Worm (Caenorhabditis elegans): Measurements from ENCODE around the gene pcrg-1.
A peak's percentile ranks its signal among the peaks of the same experiment; 100 is the strongest.

pcrg-1 gene

DNA sequence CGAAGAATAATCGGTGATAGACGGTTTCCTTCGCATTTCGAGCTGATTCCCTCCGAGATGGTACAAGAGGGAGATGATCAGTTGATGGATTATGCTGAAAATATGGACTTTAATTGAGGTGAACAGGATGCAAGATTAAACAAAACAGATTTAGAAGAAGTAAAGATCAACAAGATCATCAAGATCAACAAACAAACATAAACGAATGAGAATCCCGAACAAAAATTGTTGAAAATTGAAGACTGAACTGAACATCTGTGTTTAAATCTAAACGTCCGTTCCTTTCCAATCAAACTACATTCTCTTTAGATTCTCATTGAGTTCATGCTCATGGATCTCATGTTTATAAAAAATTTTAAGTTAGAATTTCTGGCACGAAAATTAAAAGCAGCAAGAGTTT, 25.5 kb upstream of the pcrg-1 start, which contains the start of gene glc-4:
glc-4 (minus strand) TSS at position 101 of the 400 bp plus-strand sequence.
- no peak for TF ChIP-seq efl-1 (optimal IDR thresholded peaks at IDR 0.05)
- peak in 1 of 2 experiments; percentile 28 for TF ChIP-seq efl-1 (GFP tag; optimal IDR thresholded peaks at IDR 0.05 in 1 of 2)
- no peak for TF ChIP-seq rnt-1 (tag; optimal IDR thresholded peaks at IDR 0.05)

DNA sequence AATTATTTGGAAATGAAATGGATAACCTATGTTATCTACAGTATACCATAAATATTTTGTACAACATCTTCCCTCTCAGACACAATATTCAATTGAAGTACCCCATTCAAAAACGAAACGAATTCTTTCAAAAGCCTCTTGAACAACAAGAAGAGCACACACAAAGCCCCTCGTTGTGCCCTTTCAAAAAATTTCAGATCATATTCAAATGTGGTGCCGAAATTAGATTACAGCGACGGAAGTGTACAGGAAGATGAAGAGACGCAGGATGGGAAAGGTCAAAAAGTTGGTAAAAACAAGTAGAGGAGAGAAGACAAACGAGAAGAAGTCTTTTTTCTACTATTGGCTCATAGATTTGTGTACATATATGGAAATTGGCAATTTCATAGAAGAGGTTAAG, 24.2 kb upstream of the pcrg-1 start:
- no peak for TF ChIP-seq irx-1 (tag; optimal IDR thresholded peaks at IDR 0.05)
- TF ChIP-seq pag-3 (tag; optimal IDR thresholded peaks at IDR 0.05; ENCODE audit: borderline replicate concordance, insufficient read depth) = no peak
- TF ChIP-seq ceh-8 (GFP tag; optimal IDR thresholded peaks at IDR 0.05) = peak; percentile 58
- peak; percentile 11 for TF ChIP-seq nhr-47 (tag; optimal IDR thresholded peaks at IDR 0.05)
- TF ChIP-seq fkh-10 (GFP tag; optimal IDR thresholded peaks at IDR 0.05) = peak; percentile 59

ce11 chrII:7182630-7183029, 17.7 kb upstream of the pcrg-1 start:
- TF ChIP-seq fkh-10 (GFP tag; optimal IDR thresholded peaks at IDR 0.05) = peak; percentile 71
- TF ChIP-seq xbp-1 (tag; optimal IDR thresholded peaks at IDR 0.05) = peak; percentile 10
- no peak for TF ChIP-seq C34B4.2 (tag; optimal IDR thresholded peaks at IDR 0.05)
- peak; percentile 14 for TF ChIP-seq swsn-7 (tag; optimal IDR thresholded peaks at IDR 0.05)
- TF ChIP-seq fkh-8 (tag; optimal IDR thresholded peaks at IDR 0.05) = peak; percentile 0
- peak; percentile 25 to 50 for TF ChIP-seq lsy-2 (tag; optimal IDR thresholded peaks at IDR 0.05)
- peak; percentile 37 for TF ChIP-seq egl-13 (tag; optimal IDR thresholded peaks at IDR 0.05)
- TF ChIP-seq nhr-71 (tag; optimal IDR thresholded peaks at IDR 0.05) = peak; percentile 41
- TF ChIP-seq grh-1 (GFP tag; IDR thresholded peaks at IDR 0.05) = no peak
- no peak for TF ChIP-seq fkh-4 (tag; optimal IDR thresholded peaks at IDR 0.05; ENCODE audit: borderline replicate concordance)
- peak; percentile 83 for TF ChIP-seq lin-14 (GFP tag; optimal IDR thresholded peaks at IDR 0.05)
- TF ChIP-seq lir-3 (tag; optimal IDR thresholded peaks at IDR 0.05; ENCODE audit: poor library complexity) = peak; percentile 53
- peak in 1 of 2 experiments; percentile 9 for TF ChIP-seq lin-35 (GFP tag; optimal IDR thresholded peaks at IDR 0.05)
- TF ChIP-seq nhr-77 (tag; optimal IDR thresholded peaks at IDR 0.05) = no peak
- TF ChIP-seq dsc-1 (tag; optimal IDR thresholded peaks at IDR 0.05) = peak; percentile 3
- TF ChIP-seq nhr-47 (tag; optimal IDR thresholded peaks at IDR 0.05) = peak; percentile 41
- TF ChIP-seq snu-23 (GFP tag; optimal IDR thresholded peaks at IDR 0.05) = peak; percentile 19
- TF ChIP-seq efl-1 (optimal IDR thresholded peaks at IDR 0.05) = peak in 1 of 2 experiments; percentile 6
- TF ChIP-seq efl-1 (GFP tag; optimal IDR thresholded peaks at IDR 0.05 in 1 of 2) = peak in 1 of 2 experiments; percentile 74
- TF ChIP-seq ceh-82 (tag; optimal IDR thresholded peaks at IDR 0.05) = peak in 1 of 3 experiments; percentile 37
- TF ChIP-seq mep-1 (tag; optimal IDR thresholded peaks at IDR 0.05) = peak; percentile 35

- TF ChIP-seq grh-1 (GFP tag; IDR thresholded peaks at IDR 0.05) = peak; percentile 55; the same call in 1 of the 2 replicates
- TF ChIP-seq nhr-77 (tag; optimal IDR thresholded peaks at IDR 0.05) = no peak
- no peak for TF ChIP-seq ceh-90 (tag; optimal IDR thresholded peaks at IDR 0.05)
- TF ChIP-seq hpl-2 (GFP tag; optimal IDR thresholded peaks at IDR 0.05) = no peak
- TF ChIP-seq pag-3 (tag; optimal IDR thresholded peaks at IDR 0.05; ENCODE audit: borderline replicate concordance, insufficient read depth) = no peak
- no peak for TF ChIP-seq ama-1 (optimal IDR thresholded peaks at IDR 0.05)
- TF ChIP-seq nhr-12 (tag; optimal IDR thresholded peaks at IDR 0.05) = no peak
- no peak for TF ChIP-seq aha-1 (tag; optimal IDR thresholded peaks at IDR 0.05)
- peak; percentile 84 for TF ChIP-seq C16A3.4 (tag; optimal IDR thresholded peaks at IDR 0.05)
- peak; percentile 44 to 60 for TF ChIP-seq efl-1 (optimal IDR thresholded peaks at IDR 0.05)
- peak; percentile 35 to 96 for TF ChIP-seq efl-1 (GFP tag; optimal IDR thresholded peaks at IDR 0.05 in 1 of 2)
- peak; percentile 10 for TF ChIP-seq C04F5.9 (tag; optimal IDR thresholded peaks at IDR 0.05)
- no peak for TF ChIP-seq nhr-90 (tag; optimal IDR thresholded peaks at IDR 0.05; ENCODE audit: poor library complexity)
- TF ChIP-seq lin-14 (GFP tag; optimal IDR thresholded peaks at IDR 0.05) = peak; percentile 61
- peak in 3 of 6 experiments; percentile 24 to 61 (median 58) for TF ChIP-seq elt-3 (tag; optimal IDR thresholded peaks at IDR 0.05)
- peak; percentile 63 to 77 for TF ChIP-seq lin-35 (GFP tag; optimal IDR thresholded peaks at IDR 0.05)
- TF ChIP-seq blmp-1 (tag; optimal IDR thresholded peaks at IDR 0.05) = peak; percentile 27
- peak; percentile 35 to 83 (median 68) for TF ChIP-seq ceh-82 (tag; optimal IDR thresholded peaks at IDR 0.05)
- peak; percentile 72 for TF ChIP-seq dsc-1 (tag; optimal IDR thresholded peaks at IDR 0.05)
- TF ChIP-seq lir-3 (tag; optimal IDR thresholded peaks at IDR 0.05; ENCODE audit: poor library complexity) = peak; percentile 87
- no peak for TF ChIP-seq mab-9 (GFP tag; IDR thresholded peaks at IDR 0.05)
- TF ChIP-seq hlh-4 (tag; optimal IDR thresholded peaks at IDR 0.05) = no peak
- no peak for TF ChIP-seq nhr-28 (tag; optimal IDR thresholded peaks at IDR 0.05)
- peak; percentile 15 for TF ChIP-seq unc-130 (tag; optimal IDR thresholded peaks at IDR 0.05)
- no peak for TF ChIP-seq C34B4.2 (tag; optimal IDR thresholded peaks at IDR 0.05)
- peak; percentile 73 for TF ChIP-seq nhr-71 (tag; optimal IDR thresholded peaks at IDR 0.05)
- peak; percentile 43 for TF ChIP-seq isw-1 (GFP tag; IDR thresholded peaks at IDR 0.05)
- TF ChIP-seq nhr-237 (tag; optimal IDR thresholded peaks at IDR 0.05) = no peak
- peak; percentile 69 for TF ChIP-seq pax-3 (tag; optimal IDR thresholded peaks at IDR 0.05)
- TF ChIP-seq tbx-2 (tag; optimal IDR thresholded peaks at IDR 0.05) = peak; percentile 65
These were observed 16.7 kb upstream of the pcrg-1 start, which contains the start of gene pdl-1 for ce11 chrII:7183493-7184272. pdl-1 (plus strand) TSS chrII:7183801.

All from whole organism, L1 larva.